Fruit fly (Drosophila melanogaster) whole organism, embryonic: ENCODE measurements around the gene Arc42.
A peak's percentile ranks its signal among the peaks of the same experiment; 100 is the strongest.

Source experiments
- Ada2b ChIP-seq: fragments of 200-800 bp; sonication (Bioruptor generic); IDR thresholded peaks from 2 replicates; pipeline ENCODE4 v1.3.6; 2022; ENCODE audit warnings: missing biosample characterization, missing genetic modification characterization
- Atf3 ChIP-seq: fragments of 200-800 bp; sonication (Bioruptor generic); optimal IDR thresholded peaks from 3 replicates; lab custom pipeline; 2016; ENCODE audit warnings: missing biosample characterization, missing genetic modification characterization
- Atf6 ChIP-seq: fragments of 200-800 bp; sonication (Bioruptor generic); IDR thresholded peaks from 2 replicates; pipeline ENCODE4 v1.3.6; 2022; ENCODE audit warnings: missing biosample characterization, missing genetic modification characterization
- CG1024 ChIP-seq: fragments of 200-800 bp; sonication (Bioruptor generic); IDR thresholded peaks from 2 replicates; pipeline ENCODE4 v1.3.6; 2022; ENCODE audit warnings: missing biosample characterization, missing genetic modification characterization
- CG10462 ChIP-seq: fragments of 200-800 bp; sonication (Bioruptor generic); optimal IDR thresholded peaks from 2 replicates; lab custom pipeline; 2016; ENCODE audit warnings: missing biosample characterization, missing genetic modification characterization
- CG11695 ChIP-seq: fragments of 200-800 bp; sonication (Bioruptor generic); IDR thresholded peaks from 3 replicates; pipeline ENCODE4 v1.3.6; 2022; ENCODE audit warnings: missing biosample characterization, missing genetic modification characterization
- CG12071 ChIP-seq: fragments of 200-800 bp; sonication (Bioruptor generic); optimal IDR thresholded peaks from 3 replicates; lab custom pipeline; 2018; ENCODE audit warnings: missing biosample characterization, mild to moderate bottlenecking, missing genetic modification characterization
- CG12236 ChIP-seq: fragments of 200-800 bp; sonication (Bioruptor generic); optimal IDR thresholded peaks from 2 replicates; lab custom pipeline; 2016; ENCODE audit warnings: missing biosample characterization, missing genetic modification characterization
- CG13123 ChIP-seq: fragments of 200-800 bp; sonication (Bioruptor generic); optimal IDR thresholded peaks from 2 replicates; lab custom pipeline; 2016; ENCODE audit warnings: missing biosample characterization, missing genetic modification characterization
- CG16779 ChIP-seq: fragments of 200-800 bp; sonication (Bioruptor generic); IDR thresholded peaks from 2 replicates; pipeline ENCODE4 v1.3.6; 2022; ENCODE audit warnings: missing biosample characterization, missing genetic modification characterization
- CG17912 ChIP-seq: fragments of 200-800 bp; sonication (Bioruptor generic); optimal IDR thresholded peaks from 2 replicates; lab custom pipeline; 2018; ENCODE audit warnings: missing biosample characterization, mild to moderate bottlenecking, missing genetic modification characterization
- CG2678 ChIP-seq: fragments of 200-800 bp; sonication (Bioruptor generic); optimal IDR thresholded peaks from 3 replicates; lab custom pipeline; 2019; ENCODE audit warnings: missing biosample characterization, mild to moderate bottlenecking, missing genetic modification characterization, moderate library complexity
- CG30020 ChIP-seq: fragments of 200-800 bp; optimal IDR thresholded peaks from 2 replicates; lab custom pipeline; 2019; ENCODE audit warnings: missing biosample characterization, mild to moderate bottlenecking, missing genetic modification characterization, moderate library complexity
- CG32532 ChIP-seq: fragments of 200-800 bp; sonication (Bioruptor generic); IDR thresholded peaks from 2 replicates; pipeline ENCODE4 v1.3.6; 2022; ENCODE audit warnings: missing biosample characterization, missing genetic modification characterization
- CG3838 ChIP-seq: fragments of 200-800 bp; sonication (Bioruptor generic); optimal IDR thresholded peaks from 3 replicates; lab custom pipeline; 2016; ENCODE audit warnings: missing biosample characterization, missing genetic modification characterization
- CG3995 ChIP-seq: fragments of 200-800 bp; sonication (Bioruptor generic); optimal IDR thresholded peaks from 3 replicates; lab custom pipeline; 2016; ENCODE audit warnings: missing biosample characterization, missing genetic modification characterization
- CG4328 ChIP-seq: fragments of 200-800 bp; sonication (Bioruptor generic); optimal IDR thresholded peaks from 3 replicates; lab custom pipeline; 2017; ENCODE audit warnings: missing biosample characterization, missing genetic modification reagents, missing genetic modification characterization
- CG6791 ChIP-seq: fragments of 200-800 bp; sonication (Bioruptor generic); IDR thresholded peaks from 3 replicates; pipeline ENCODE4 v1.3.6; 2022; ENCODE audit warnings: missing biosample characterization, missing genetic modification characterization; ENCODE audit not compliant: partially characterized antibody
- CG7786 ChIP-seq: fragments of 200-800 bp; sonication (Bioruptor generic); optimal IDR thresholded peaks from 2 replicates; lab custom pipeline; 2016; ENCODE audit warnings: missing biosample characterization, missing genetic modification characterization
- Drgx ChIP-seq: fragments of 200-800 bp; sonication (Bioruptor generic); IDR thresholded peaks from 2 replicates; pipeline ENCODE4 v1.3.6; 2022; ENCODE audit warnings: missing biosample characterization, missing genetic modification characterization
- Elba2 ChIP-seq: fragments of 200-800 bp; sonication (Bioruptor generic); optimal IDR thresholded peaks from 3 replicates; lab custom pipeline; 2016; ENCODE audit warnings: missing biosample characterization, missing genetic modification characterization
- Hand ChIP-seq: fragments of 200-800 bp; sonication (Bioruptor generic); optimal IDR thresholded peaks from 2 replicates; lab custom pipeline; 2017; ENCODE audit warnings: mild to moderate bottlenecking, missing biosample characterization, missing genetic modification reagents, missing genetic modification characterization
- Hr3 ChIP-seq: fragments of 200-800 bp; sonication (Bioruptor generic); optimal IDR thresholded peaks from 3 replicates; lab custom pipeline; 2016; ENCODE audit warnings: missing biosample characterization, missing genetic modification characterization
- Hr78 ChIP-seq, 2 experiments: fragments of 200-800 bp in 1 of 2; fragments of >200 bp in 1 of 2; sonication (Bioruptor generic) in 1 of 2; optimal IDR thresholded peaks; 2 replicates each; lab custom pipeline; 2017 to 2019; ENCODE audit warnings: missing biosample characterization in 2 of 2, missing genetic modification characterization in 2 of 2, mild to moderate bottlenecking in 1 of 2, moderate library complexity in 1 of 2
- Lpt ChIP-seq: fragments of >200 bp; optimal IDR thresholded peaks from 2 replicates; lab custom pipeline; 2018; ENCODE audit warnings: missing biosample characterization, missing genetic modification characterization
- MBD-R2 ChIP-seq: fragments of 200-800 bp; sonication (Bioruptor generic); IDR thresholded peaks from 2 replicates; pipeline ENCODE4 v1.3.6; 2022; ENCODE audit warnings: missing biosample characterization, missing genetic modification characterization
- NfI ChIP-seq: fragments of 200-800 bp; sonication (Bioruptor generic); optimal IDR thresholded peaks from 3 replicates; lab custom pipeline; 2018; ENCODE audit warnings: missing biosample characterization, mild to moderate bottlenecking, missing genetic modification characterization, moderate library complexity
- Opbp ChIP-seq: fragments of 200-800 bp; sonication (Bioruptor generic); IDR thresholded peaks from 3 replicates; pipeline ENCODE4 v1.3.6; 2022; ENCODE audit warnings: missing biosample characterization, missing genetic modification characterization; ENCODE audit not compliant: partially characterized antibody
- Ptx1 ChIP-seq: fragments of 200-800 bp; sonication (Bioruptor generic); IDR thresholded peaks from 2 replicates; pipeline ENCODE4 v1.3.6; 2022; ENCODE audit warnings: missing biosample characterization, missing genetic modification characterization
- Rx ChIP-seq: fragments of 200-800 bp; sonication (Bioruptor generic); IDR thresholded peaks from 2 replicates; pipeline ENCODE4 v1.3.6; 2022; ENCODE audit warnings: missing biosample characterization, missing genetic modification characterization
- Sin3A ChIP-seq: fragments of >200 bp; optimal IDR thresholded peaks from 2 replicates; lab custom pipeline; 2018
- Sry-β ChIP-seq: fragments of 200-800 bp; sonication (Bioruptor generic); optimal IDR thresholded peaks from 2 replicates; lab custom pipeline; 2018; ENCODE audit warnings: missing biosample characterization, mild to moderate bottlenecking, missing genetic modification characterization, moderate library complexity
- ab ChIP-seq: fragments of 200-800 bp; sonication (Bioruptor generic); optimal IDR thresholded peaks from 2 replicates; lab custom pipeline; 2016; ENCODE audit warnings: missing biosample characterization, missing genetic modification characterization
- ap ChIP-seq: fragments of 200-800 bp; sonication (Bioruptor generic); IDR thresholded peaks from 2 replicates; pipeline ENCODE4 v1.3.6; 2022; ENCODE audit warnings: missing biosample characterization, missing genetic modification characterization
- bbx ChIP-seq: fragments of 200-800 bp; sonication (Bioruptor generic); IDR thresholded peaks from 2 replicates; pipeline ENCODE4 v1.3.6; 2022; ENCODE audit warnings: missing biosample characterization, missing genetic modification characterization; ENCODE audit not compliant: partially characterized antibody
- bigmax ChIP-seq: fragments of 200-800 bp; sonication (Bioruptor generic); optimal IDR thresholded peaks from 2 replicates; lab custom pipeline; 2018; ENCODE audit warnings: missing biosample characterization, mild to moderate bottlenecking, missing genetic modification characterization
- btn ChIP-seq: fragments of 200-800 bp; sonication (Bioruptor generic); optimal IDR thresholded peaks from 2 replicates; lab custom pipeline; 2016; ENCODE audit warnings: missing biosample characterization, missing genetic modification characterization
- chn ChIP-seq: fragments of 200-800 bp; sonication (Bioruptor generic); optimal IDR thresholded peaks from 2 replicates; lab custom pipeline; 2016; ENCODE audit warnings: missing biosample characterization, missing genetic modification characterization
- en ChIP-seq: fragments of 200-800 bp; sonication (Bioruptor generic); optimal IDR thresholded peaks from 2 replicates; lab custom pipeline; 2016; ENCODE audit warnings: missing biosample characterization, missing genetic modification characterization
- fru ChIP-seq: fragments of >200 bp; optimal IDR thresholded peaks from 2 replicates; lab custom pipeline; 2017
- gsb-n ChIP-seq: fragments of 200-800 bp; sonication (Bioruptor generic); optimal IDR thresholded peaks from 3 replicates; lab custom pipeline; 2018; ENCODE audit warnings: missing biosample characterization, mild to moderate bottlenecking, missing genetic modification characterization
- gt ChIP-seq: fragments of 200-800 bp; sonication (Bioruptor generic); IDR thresholded peaks from 2 replicates; pipeline ENCODE4 v1.3.6; 2022; ENCODE audit warnings: missing biosample characterization, missing genetic modification characterization
- insv ChIP-seq, 2 experiments: fragments of 200-800 bp; sonication (Bioruptor generic); optimal IDR thresholded peaks; 3 replicates each; lab custom pipeline; 2016 to 2018; ENCODE audit warnings: missing biosample characterization in 2 of 2, missing genetic modification characterization in 2 of 2
- kni ChIP-seq: fragments of 200-800 bp; sonication (Bioruptor generic); optimal IDR thresholded peaks from 3 replicates; lab custom pipeline; 2017; ENCODE audit warnings: mild to moderate bottlenecking, missing biosample characterization, missing genetic modification reagents, missing genetic modification characterization
- otp ChIP-seq: fragments of 200-800 bp; sonication (Bioruptor generic); IDR thresholded peaks from 3 replicates; pipeline ENCODE4, ENCODE4 v1.3.6; 2022; ENCODE audit warnings: missing biosample characterization, missing genetic modification characterization
- run ChIP-seq: fragments of 200-800 bp; sonication (Bioruptor generic); optimal IDR thresholded peaks from 3 replicates; lab custom pipeline; 2018; ENCODE audit warnings: missing biosample characterization, mild to moderate bottlenecking, missing genetic modification characterization
- sd ChIP-seq: fragments of 200-800 bp; sonication (Bioruptor generic); optimal IDR thresholded peaks from 3 replicates; lab custom pipeline; 2018; ENCODE audit warnings: missing biosample characterization, mild to moderate bottlenecking, missing genetic modification characterization, moderate library complexity
- tio ChIP-seq: fragments of 200-800 bp; sonication (Bioruptor generic); optimal IDR thresholded peaks from 2 replicates; lab custom pipeline; 2017; ENCODE audit warnings: missing biosample characterization, missing genetic modification characterization, inconsistent platforms
- tx ChIP-seq: fragments of 200-800 bp; sonication (Bioruptor generic); optimal IDR thresholded peaks from 2 replicates; lab custom pipeline; 2016; ENCODE audit warnings: missing biosample characterization, missing genetic modification characterization
- vvl ChIP-seq: fragments of 200-800 bp; sonication (Bioruptor generic); IDR thresholded peaks from 2 replicates; pipeline ENCODE4 v1.3.6; 2022; ENCODE audit warnings: missing biosample characterization, missing genetic modification characterization
- wek ChIP-seq: fragments of 200-800 bp; sonication (Bioruptor generic); optimal IDR thresholded peaks from 3 replicates; lab custom pipeline; 2018; ENCODE audit warnings: missing biosample characterization, mild to moderate bottlenecking, missing genetic modification characterization, moderate library complexity
- zfh1 ChIP-seq: fragments of 200-800 bp; sonication (Bioruptor generic); IDR thresholded peaks from 3 replicates; pipeline ENCODE4 v1.3.6; 2022; ENCODE audit warnings: missing biosample characterization, missing genetic modification characterization

The Arc42 gene

dm6 chr3R:19847591-19848256 lies 29.8 kb upstream of the Arc42 start (continued):
- no peak for TF ChIP-seq CG10462 (GFP tag; lab: Kevin White, UChicago)
- peak; percentile 43; the same call in 1 of the 3 replicates for TF ChIP-seq otp (GFP tag; lab: Robert Waterston, UW)
- TF ChIP-seq insv (GFP tag; optimal IDR thresholded peaks at IDR 0.05; lab: Kevin White, UChicago): no peak
- no peak for TF ChIP-seq sd
- peak; percentile 71 for TF ChIP-seq CG12236 (GFP tag; lab: Kevin White, UChicago)
- peak; percentile 69 for TF ChIP-seq vvl (GFP tag; lab: Robert Waterston, UW)
- no peak; the same call in 1 of the 3 replicates for TF ChIP-seq CG11695 (GFP tag; lab: Robert Waterston, UW)
- TF ChIP-seq ab: no peak
- TF ChIP-seq CG3995: no peak
- TF ChIP-seq Drgx (GFP tag; lab: Robert Waterston, UW): no peak
- TF ChIP-seq gsb-n (tag; lab: Kevin White, UChicago): no peak
- TF ChIP-seq ap (GFP tag; lab: Robert Waterston, UW): no peak
- TF ChIP-seq Opbp (GFP tag; lab: Robert Waterston, UW): no peak
- TF ChIP-seq zfh1 (GFP tag; lab: Robert Waterston, UW): peak; percentile 44; the same call in 1 of the 3 replicates
- no peak for TF ChIP-seq Ada2b (GFP tag; lab: Robert Waterston, UW)
- TF ChIP-seq Atf3 (GFP tag; lab: Kevin White, UChicago): no peak
- TF ChIP-seq MBD-R2 (GFP tag; lab: Robert Waterston, UW): peak; percentile 30
- no peak for TF ChIP-seq tx (GFP tag; lab: Kevin White, UChicago)
- peak; percentile 69 for TF ChIP-seq wek (GFP tag; lab: Kevin White, UChicago)
- peak; percentile 50 for TF ChIP-seq Atf6 (GFP tag; lab: Robert Waterston, UW)
- TF ChIP-seq chn (GFP tag; lab: Kevin White, UChicago): no peak
- TF ChIP-seq Rx (GFP tag; lab: Robert Waterston, UW): no peak
- peak; percentile 71 for TF ChIP-seq CG17912
- TF ChIP-seq run (tag; lab: Kevin White, UChicago): peak; percentile 51
- no peak for TF ChIP-seq Sry-β
- TF ChIP-seq CG1024 (GFP tag; lab: Robert Waterston, UW): no peak
- TF ChIP-seq Sin3A: no peak
- TF ChIP-seq bigmax (GFP tag; lab: Kevin White, UChicago): no peak
- TF ChIP-seq CG13123 (GFP tag; lab: Kevin White, UChicago): no peak
- TF ChIP-seq CG6791: no peak
- no peak for TF ChIP-seq CG16779 (GFP tag; lab: Robert Waterston, UW)
- TF ChIP-seq CG3838 (GFP tag; lab: Kevin White, UChicago): no peak
- TF ChIP-seq tio (GFP tag; lab: Kevin White, UChicago): no peak
- TF ChIP-seq CG2678: no peak
- TF ChIP-seq btn (GFP tag; lab: Kevin White, UChicago): no peak
- no peak for TF ChIP-seq Hr3 (GFP tag; lab: Kevin White, UChicago)
- TF ChIP-seq Hr78 (GFP tag; optimal IDR thresholded peaks at IDR 0.05; lab: Kevin White, UChicago): peak in 1 of 2 experiments; percentile 81
- TF ChIP-seq CG12071 (GFP tag; lab: Kevin White, UChicago): no peak
- TF ChIP-seq en (GFP tag; lab: Kevin White, UChicago): peak; percentile 1
- no peak for TF ChIP-seq kni (GFP tag; lab: Kevin White, UChicago)
- TF ChIP-seq CG7786: no peak
- TF ChIP-seq NfI (GFP tag; lab: Kevin White, UChicago): no peak
- TF ChIP-seq bbx: no peak
- TF ChIP-seq Elba2 (GFP tag; lab: Kevin White, UChicago): no peak
- TF ChIP-seq Hand (GFP tag; lab: Kevin White, UChicago): no peak
- no peak for TF ChIP-seq CG30020 (tag; lab: Kevin White, UChicago)
- no peak for TF ChIP-seq CG32532 (GFP tag; lab: Robert Waterston, UW)
- TF ChIP-seq Ptx1 (GFP tag; lab: Robert Waterston, UW): no peak
- TF ChIP-seq CG4328 (GFP tag; lab: Kevin White, UChicago): peak; percentile 43
- TF ChIP-seq gt: no peak
- TF ChIP-seq fru (lab: Kevin White, UChicago): no peak
- TF ChIP-seq Lpt (GFP tag; lab: Kevin White, UChicago): no peak
